Fruit fly (Drosophila melanogaster): ENCODE data around the gene heca.

The heca gene

DNA sequence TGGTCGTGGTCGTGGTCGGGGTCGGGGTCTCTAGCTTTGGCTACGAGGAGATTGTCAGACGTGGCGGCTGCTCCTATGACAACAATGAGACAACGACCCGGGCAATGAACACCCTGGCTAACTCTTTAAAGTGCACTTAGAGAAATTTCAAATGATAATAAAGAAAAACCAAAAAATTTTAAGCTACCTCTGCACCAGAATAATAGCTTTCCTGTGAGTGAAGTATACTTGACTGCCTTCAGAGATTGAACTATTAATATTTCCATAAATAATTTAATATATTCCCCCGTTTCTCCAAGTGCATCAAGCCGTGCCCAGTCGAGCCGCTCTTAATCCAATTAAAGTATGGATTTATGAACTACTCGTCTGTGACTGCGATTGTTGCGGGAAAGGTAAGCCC lies 14.0 kb upstream of the heca start (continued):
- TF ChIP-seq Eip74EF (GFP tag; optimal IDR thresholded peaks at IDR 0.05) (peak in 1 of 2 experiments; percentile 13), CG1602 (GFP tag; optimal IDR thresholded peaks at IDR 0.05) (peak; percentile 40), odd (GFP tag; optimal IDR thresholded peaks at IDR 0.05) (no peak)

DNA sequence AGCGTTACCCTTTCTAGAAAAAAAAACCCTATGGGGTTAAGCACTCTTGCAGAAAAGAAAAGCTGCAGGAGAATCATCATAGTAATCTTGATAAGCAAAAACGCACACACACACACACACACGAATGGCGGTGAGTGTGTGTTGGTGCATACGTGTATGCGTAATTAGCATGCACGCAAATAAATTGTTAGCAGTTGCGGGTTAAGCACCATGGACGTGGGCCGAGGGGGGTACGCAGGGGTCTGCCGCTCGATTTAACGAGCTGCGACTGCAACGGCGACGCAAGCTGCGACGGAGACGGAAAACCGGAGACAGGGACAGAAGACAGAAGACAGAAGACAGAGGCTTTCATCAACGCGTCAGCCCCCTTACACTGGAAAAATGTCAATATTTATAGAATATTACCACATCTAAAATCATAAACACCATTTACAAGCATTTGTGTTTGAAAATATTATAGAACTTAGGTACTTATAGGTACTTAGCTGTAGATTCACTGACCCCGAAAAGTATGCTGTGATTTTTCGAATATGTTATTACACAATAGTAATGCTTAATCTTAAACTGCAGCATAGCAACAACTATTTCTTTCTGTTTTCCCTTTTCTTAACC lies 13.0 kb upstream of the heca start:
- TF ChIP-seq Oli (tag; optimal IDR thresholded peaks at IDR 0.05) (no peak), Eip74EF (GFP tag; optimal IDR thresholded peaks at IDR 0.05) (no peak), Pdp1 (GFP tag; optimal IDR thresholded peaks at IDR 0.05) (peak in 1 of 2 experiments; percentile 37), crol (GFP tag; IDR thresholded peaks at IDR 0.05) (peak; percentile 43)

DNA sequence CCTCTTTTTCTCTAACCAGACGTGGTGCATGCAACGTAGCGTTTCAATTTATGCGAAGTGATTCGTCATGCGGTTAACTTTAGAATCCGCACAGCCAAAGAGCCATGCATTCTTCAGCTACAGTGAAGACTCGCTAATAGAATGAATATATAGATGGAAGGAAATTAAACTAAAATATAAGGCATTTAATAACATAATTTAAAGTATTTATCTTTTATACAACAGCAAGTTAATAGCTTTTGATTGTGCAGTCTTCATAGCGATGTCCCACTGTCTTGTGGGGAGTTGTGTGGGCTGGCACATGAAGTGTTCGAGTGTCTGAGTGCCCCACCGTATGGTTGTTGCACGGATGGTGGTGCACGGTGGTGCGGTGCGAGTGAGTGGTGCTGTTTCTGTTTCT lies 12.3 kb upstream of the heca start:
- no peak for TF ChIP-seq Mad (GFP tag; optimal IDR thresholded peaks at IDR 0.05)
- peak; percentile 37; the same call in 1 of the 3 replicates for TF ChIP-seq sr (GFP tag; IDR thresholded peaks at IDR 0.05)
- TF ChIP-seq CG17361 (GFP tag; IDR thresholded peaks at IDR 0.05), result peak; percentile 64
- no peak for TF ChIP-seq exex (tag; optimal IDR thresholded peaks at IDR 0.05)
- TF ChIP-seq CG12391 (tag; optimal IDR thresholded peaks at IDR 0.05), result peak; percentile 70
- no peak for TF ChIP-seq rib (GFP tag; IDR thresholded peaks at IDR 0.05)
- TF ChIP-seq CG15073 (GFP tag; optimal IDR thresholded peaks at IDR 0.05), result no peak
- TF ChIP-seq Hey (tag; optimal IDR thresholded peaks at IDR 0.05), result no peak
- TF ChIP-seq NC2α (GFP tag; optimal IDR thresholded peaks at IDR 0.05), result no peak
- TF ChIP-seq E2f1 (GFP tag; IDR thresholded peaks at IDR 0.05), result peak; percentile 53; the same call in 1 of the 2 replicates
- no peak for TF ChIP-seq knrl (GFP tag; IDR thresholded peaks at IDR 0.05; ENCODE audit: partially characterized antibody)
- TF ChIP-seq CG6254 (GFP tag; optimal IDR thresholded peaks at IDR 0.05), result peak; percentile 24
- TF ChIP-seq lilli (GFP tag; optimal IDR thresholded peaks at IDR 0.05), result peak; percentile 8
- no peak for TF ChIP-seq CrebB (tag; optimal IDR thresholded peaks at IDR 0.05)
- peak; percentile 36 for TF ChIP-seq CG4820 (GFP tag; optimal IDR thresholded peaks at IDR 0.05)
- no peak for TF ChIP-seq emc (GFP tag; optimal IDR thresholded peaks at IDR 0.05)
- peak; percentile 58 for TF ChIP-seq sens-2 (GFP tag; IDR thresholded peaks at IDR 0.05)
- TF ChIP-seq ara (GFP tag; IDR thresholded peaks at IDR 0.05), result peak; percentile 78
- no peak for TF ChIP-seq Hmr (GFP tag; optimal IDR thresholded peaks at IDR 0.05)
- TF ChIP-seq Hr78 (GFP tag; optimal IDR thresholded peaks at IDR 0.05), result no peak
- TF ChIP-seq inv (GFP tag; IDR thresholded peaks at IDR 0.05; ENCODE audit: partially characterized antibody), result no peak
- peak; percentile 84 for TF ChIP-seq ci (GFP tag; IDR thresholded peaks at IDR 0.05)
- TF ChIP-seq CG30403 (GFP tag; optimal IDR thresholded peaks at IDR 0.05), result peak; percentile 52
- TF ChIP-seq CG2116 (GFP tag; optimal IDR thresholded peaks at IDR 0.05), result no peak
- no peak for TF ChIP-seq Mrtf (GFP tag; IDR thresholded peaks at IDR 0.05)
- TF ChIP-seq Chrac-16 (GFP tag; optimal IDR thresholded peaks at IDR 0.05), result peak; percentile 41
- no peak for TF ChIP-seq CG12942 (GFP tag; optimal IDR thresholded peaks at IDR 0.05)
- no peak for TF ChIP-seq Dek (tag; optimal IDR thresholded peaks at IDR 0.05)
- no peak for TF ChIP-seq slp2 (GFP tag; optimal IDR thresholded peaks at IDR 0.05)
- TF ChIP-seq cato (GFP tag; optimal IDR thresholded peaks at IDR 0.05; ENCODE audit: borderline replicate concordance), result no peak
- TF ChIP-seq nom (GFP tag; optimal IDR thresholded peaks at IDR 0.05), result peak; percentile 93
- TF ChIP-seq wdn (GFP tag; IDR thresholded peaks at IDR 0.05), result no peak
- TF ChIP-seq Hr3 (GFP tag; optimal IDR thresholded peaks at IDR 0.05), result peak; percentile 35
- TF ChIP-seq Eip74EF (GFP tag; optimal IDR thresholded peaks at IDR 0.05), result no peak
- no peak for TF ChIP-seq Bgb (GFP tag; IDR thresholded peaks at IDR 0.05; ENCODE audit: partially characterized antibody)
- TF ChIP-seq CG8478 (optimal IDR thresholded peaks at IDR 0.05), result no peak
- no peak for TF ChIP-seq schlank (tag; optimal IDR thresholded peaks at IDR 0.05)
- TF ChIP-seq HmgD (GFP tag; optimal IDR thresholded peaks at IDR 0.05), result no peak
- TF ChIP-seq CG1602 (GFP tag; optimal IDR thresholded peaks at IDR 0.05), result peak; percentile 48
- TF ChIP-seq fd96Cb (tag; optimal IDR thresholded peaks at IDR 0.05), result peak; percentile 50
- TF ChIP-seq CG7963 (GFP tag; IDR thresholded peaks at IDR 0.05; ENCODE audit: partially characterized antibody), result no peak
- TF ChIP-seq sd (tag; optimal IDR thresholded peaks at IDR 0.05), result peak; percentile 66
